Worm (Caenorhabditis elegans): Measurements from ENCODE around the gene ZK652.8.

The ZK652.8 gene

ce11 chrIII:7860885-7861284 lies 17.4 kb upstream of the ZK652.8 start, which contains the start of gene cuc-1:
Gene cuc-1 (minus strand): TSS chrIII:7860985.
- TF ChIP-seq hlh-11 (tag; optimal IDR thresholded peaks at IDR 0.05) = peak; percentile 3
- no peak for TF ChIP-seq daf-16 (GFP tag; optimal IDR thresholded peaks at IDR 0.05)
- TF ChIP-seq daf-16 (tag; optimal IDR thresholded peaks at IDR 0.05) = peak; percentile 5
- TF ChIP-seq cey-2 (tag; optimal IDR thresholded peaks at IDR 0.05; ENCODE audit: borderline replicate concordance, insufficient read depth) = no peak
- TF ChIP-seq hlh-30 (tag; optimal IDR thresholded peaks at IDR 0.05; ENCODE audit: insufficient read depth) = peak; percentile 31

ce11 chrIII:7859313-7859712 lies 15.9 kb upstream of the ZK652.8 start, which contains the start of gene tomm-7:
Gene tomm-7 (plus strand): TSS chrIII:7859613.
- TF ChIP-seq unc-130 (GFP tag; optimal IDR thresholded peaks at IDR 0.05) = no peak
- TF ChIP-seq php-3 (GFP tag; IDR thresholded peaks at IDR 0.05) = no peak
- no peak for TF ChIP-seq D1046.2 (GFP tag; IDR thresholded peaks at IDR 0.05)
- no peak for TF ChIP-seq daf-16 (GFP tag; optimal IDR thresholded peaks at IDR 0.05)
- TF ChIP-seq daf-16 (tag; optimal IDR thresholded peaks at IDR 0.05) = no peak
- TF ChIP-seq mep-1 (tag; optimal IDR thresholded peaks at IDR 0.05) = no peak
- TF ChIP-seq set-16 (GFP tag; IDR thresholded peaks at IDR 0.05) = no peak
- no peak for TF ChIP-seq nhr-28 (tag; optimal IDR thresholded peaks at IDR 0.05)
- no peak for TF ChIP-seq skn-1 (tag; optimal IDR thresholded peaks at IDR 0.05)
- TF ChIP-seq ZK546.5 (tag; optimal IDR thresholded peaks at IDR 0.05) = no peak
- no peak for TF ChIP-seq nhr-41 (GFP tag; IDR thresholded peaks at IDR 0.05)
- no peak for TF ChIP-seq rbr-2 (tag; optimal IDR thresholded peaks at IDR 0.05)
- no peak for TF ChIP-seq duxl-1 (tag; optimal IDR thresholded peaks at IDR 0.05; ENCODE audit: poor library complexity)
- TF ChIP-seq mdl-1 (tag; optimal IDR thresholded peaks at IDR 0.05) = no peak
- TF ChIP-seq nhr-76 (tag; optimal IDR thresholded peaks at IDR 0.05) = no peak
- TF ChIP-seq ceh-32 (tag; optimal IDR thresholded peaks at IDR 0.05; ENCODE audit: poor library complexity) = no peak
- TF ChIP-seq Y48G9A.11 (GFP tag; IDR thresholded peaks at IDR 0.05) = no peak
- TF ChIP-seq ceh-20 (GFP tag; IDR thresholded peaks at IDR 0.05) = no peak
- no peak for TF ChIP-seq ceh-44 (GFP tag; IDR thresholded peaks at IDR 0.05)
- TF ChIP-seq arid-1 (GFP tag; conservative IDR thresholded peaks at IDR 0.05) = no peak
- TF ChIP-seq madf-5 (GFP tag; IDR thresholded peaks at IDR 0.05) = no peak

- TF ChIP-seq unc-130 (GFP tag; optimal IDR thresholded peaks at IDR 0.05) (peak; percentile 78), mes-2 (tag; optimal IDR thresholded peaks at IDR 0.05; ENCODE audit: poor library complexity, severe bottlenecking) (peak; percentile 35), dpl-1 (GFP tag; optimal IDR thresholded peaks at IDR 0.05) (peak; percentile 31), nhr-237 (tag; optimal IDR thresholded peaks at IDR 0.05) (no peak), hif-1 (tag; optimal IDR thresholded peaks at IDR 0.05) (peak in 1 of 2 experiments; percentile 72), T20F7.1 (GFP tag; optimal IDR thresholded peaks at IDR 0.05) (peak; percentile 58), dmd-9 (GFP tag; IDR thresholded peaks at IDR 0.05) (no peak), dmd-6 (GFP tag; IDR thresholded peaks at IDR 0.05) (no peak; the same call in 1 of the 2 replicates), daf-12 (tag; optimal IDR thresholded peaks at IDR 0.05) (no peak), lsy-2 (tag; optimal IDR thresholded peaks at IDR 0.05) (peak in 1 of 2 experiments; percentile 18), ama-1 (optimal IDR thresholded peaks at IDR 0.05) (no peak), unc-62 (GFP tag; optimal IDR thresholded peaks at IDR 0.05 in 1 of 2) (no peak), unc-62 (tag; optimal IDR thresholded peaks at IDR 0.05) (no peak), nhr-102 (tag; optimal IDR thresholded peaks at IDR 0.05) (peak; percentile 3), ceh-32 (tag; optimal IDR thresholded peaks at IDR 0.05; ENCODE audit: poor library complexity) (no peak), mep-1 (tag; optimal IDR thresholded peaks at IDR 0.05) (peak; percentile 1)
Observed at ce11 chrIII:7858407-7859029, 15.1 kb upstream of the ZK652.8 start, which contains the start of the genes coq-5 and ufm-1. Gene coq-5 (minus strand): TSS chrIII:7858457. Gene ufm-1 (plus strand): TSS chrIII:7858979.
